Worm (Caenorhabditis elegans) whole organism, young adult: Measurements from ENCODE around the gene tif-1A.

Experiments used
- C06A6.2 ChIP-seq: fragments of 200-800 bp; sonication (Bioruptor generic); conservative IDR thresholded peaks from 2 replicates; pipeline ENCODE4 v1.3.6; 2022; ENCODE audit warnings: missing genetic modification characterization, missing compliant biosample characterization
- F10E7.11 ChIP-seq: sonication (generic microtip); optimal IDR thresholded peaks from 2 replicates; lab custom pipeline; 2017; ENCODE audit warnings: mild to moderate bottlenecking, missing genetic modification characterization, moderate library complexity, missing compliant biosample characterization
- F22D6.2 ChIP-seq: sonication (generic microtip); optimal IDR thresholded peaks from 2 replicates; lab custom pipeline; 2016; ENCODE audit warnings: mild to moderate bottlenecking, missing genetic modification characterization, missing compliant biosample characterization
- F23B12.7 ChIP-seq: sonication (generic microtip); optimal IDR thresholded peaks from 2 replicates; lab custom pipeline; 2017; ENCODE audit warnings: missing genetic modification characterization, mild to moderate bottlenecking, missing compliant biosample characterization, antibody characterized with exemption, moderate library complexity; ENCODE audit not compliant: insufficient read depth
- F37B4.10 ChIP-seq: fragments of 200-800 bp; sonication (Bioruptor generic); IDR thresholded peaks from 2 replicates; pipeline ENCODE4 v1.3.6; 2022; ENCODE audit warnings: missing genetic modification characterization, missing compliant biosample characterization
- F52B5.7 ChIP-seq: sonication (generic microtip); optimal IDR thresholded peaks from 2 replicates; lab custom pipeline; 2016; ENCODE audit warnings: mild to moderate bottlenecking, missing genetic modification characterization, missing compliant biosample characterization
- F57C9.4 ChIP-seq: sonication (generic microtip); optimal IDR thresholded peaks from 2 replicates; lab custom pipeline; 2017; ENCODE audit warnings: mild to moderate bottlenecking, missing genetic modification characterization, missing compliant biosample characterization
- T26A5.8 ChIP-seq: sonication (generic microtip); optimal IDR thresholded peaks from 2 replicates; lab custom pipeline; 2016; ENCODE audit warnings: missing genetic modification characterization, missing compliant biosample characterization
- Y95B8A.8 ChIP-seq: fragments of 200-800 bp; sonication (Bioruptor generic); IDR thresholded peaks from 2 replicates; pipeline ENCODE4 v1.3.6; 2022; ENCODE audit warnings: missing genetic modification reagents, missing genetic modification characterization, missing compliant biosample characterization
- attf-3 ChIP-seq: fragments of 200-800 bp; sonication (Bioruptor generic); conservative IDR thresholded peaks from 2 replicates; pipeline ENCODE4 v1.3.6; 2022; ENCODE audit warnings: missing genetic modification reagents, missing genetic modification characterization, missing compliant biosample characterization
- attf-6 ChIP-seq: fragments of 200-800 bp; sonication (Bioruptor generic); IDR thresholded peaks from 2 replicates; pipeline ENCODE4 v1.3.6; 2022; ENCODE audit warnings: missing genetic modification reagents, missing genetic modification characterization, missing compliant biosample characterization
- bed-2 ChIP-seq: fragments of 200-800 bp; sonication (Bioruptor generic); IDR thresholded peaks from 2 replicates; pipeline ENCODE4 v1.3.6; 2022; ENCODE audit warnings: missing genetic modification reagents, missing genetic modification characterization, missing compliant biosample characterization
- ccch-3 ChIP-seq: fragments of 200-800 bp; sonication (Bioruptor generic); optimal IDR thresholded peaks from 2 replicates; lab custom pipeline; 2018; ENCODE audit warnings: mild to moderate bottlenecking, missing genetic modification characterization, missing compliant biosample characterization
- cebp-1 ChIP-seq, 2 experiments: fragments of 200-800 bp in 1 of 2; sonication (Bioruptor generic) in 1 of 2; sonication (generic microtip) in 1 of 2; IDR thresholded peaks in 1 of 2; optimal IDR thresholded peaks in 1 of 2; 2 replicates each; pipeline versions ENCODE4 v1.3.6 to Lab custom; 2017 to 2022; ENCODE audit warnings: missing compliant biosample characterization in 2 of 2, missing genetic modification characterization in 2 of 2, mild to moderate bottlenecking in 1 of 2, missing genetic modification reagents in 1 of 2, moderate library complexity in 1 of 2
- ceh-100 ChIP-seq: fragments of 200-800 bp; sonication (Bioruptor generic); IDR thresholded peaks from 2 replicates; pipeline ENCODE4 v1.3.6; 2022; ENCODE audit warnings: missing genetic modification reagents, missing genetic modification characterization, missing compliant biosample characterization
- ceh-40 ChIP-seq: fragments of 200-800 bp; sonication (Bioruptor generic); IDR thresholded peaks from 2 replicates; pipeline ENCODE4 v1.3.6; 2022; ENCODE audit warnings: missing genetic modification characterization, missing compliant biosample characterization
- ekl-4 ChIP-seq: fragments of 200-800 bp; sonication (Bioruptor generic); IDR thresholded peaks from 2 replicates; pipeline ENCODE4 v1.3.6; 2022; ENCODE audit warnings: missing genetic modification reagents, missing genetic modification characterization, missing compliant biosample characterization
- ets-4 ChIP-seq: fragments of 200-800 bp; sonication (Bioruptor generic); optimal IDR thresholded peaks from 2 replicates; lab custom pipeline; 2018; ENCODE audit warnings: mild to moderate bottlenecking, missing genetic modification characterization, missing compliant biosample characterization
- hmg-1.2 ChIP-seq: fragments of 200-800 bp; sonication (Bioruptor generic); IDR thresholded peaks from 2 replicates; pipeline ENCODE4 v1.3.6; 2022; ENCODE audit warnings: missing genetic modification reagents, missing genetic modification characterization, missing compliant biosample characterization
- lag-1 ChIP-seq: fragments of 200-800 bp; sonication (Bioruptor generic); IDR thresholded peaks from 2 replicates; pipeline ENCODE4 v1.3.6; 2022; ENCODE audit warnings: missing genetic modification reagents, missing genetic modification characterization, missing compliant biosample characterization
- let-526 ChIP-seq: fragments of 200-800 bp; sonication (Bioruptor generic); IDR thresholded peaks from 2 replicates; pipeline ENCODE4 v1.3.6; 2022; ENCODE audit warnings: missing genetic modification reagents, missing genetic modification characterization, missing compliant biosample characterization
- let-607 ChIP-seq, 2 experiments: fragments of 200-800 bp in 1 of 2; sonication (Bioruptor generic) in 1 of 2; sonication (generic microtip) in 1 of 2; optimal IDR thresholded peaks; 2 replicates each; lab custom pipeline; 2016 to 2018; ENCODE audit warnings: mild to moderate bottlenecking in 2 of 2, missing compliant biosample characterization in 2 of 2, missing genetic modification characterization in 2 of 2, moderate library complexity in 2 of 2, missing genotype in 1 of 2
- lsy-27 ChIP-seq: sonication (generic microtip); optimal IDR thresholded peaks from 2 replicates; lab custom pipeline; 2017; ENCODE audit warnings: missing genetic modification characterization, mild to moderate bottlenecking, missing compliant biosample characterization, antibody characterized with exemption, missing genotype, borderline replicate concordance; ENCODE audit not compliant: insufficient read depth
- madf-10 ChIP-seq: sonication (generic microtip); optimal IDR thresholded peaks from 2 replicates; lab custom pipeline; 2016; ENCODE audit warnings: mild to moderate bottlenecking, missing genetic modification characterization, missing compliant biosample characterization
- nfya-2 ChIP-seq: fragments of 200-800 bp; sonication (Bioruptor generic); IDR thresholded peaks from 2 replicates; pipeline ENCODE4 v1.3.6; 2022; ENCODE audit warnings: missing genetic modification reagents, missing genetic modification characterization, missing compliant biosample characterization
- nhr-80 ChIP-seq: sonication (generic microtip); optimal IDR thresholded peaks from 2 replicates; lab custom pipeline; 2016; ENCODE audit warnings: missing genetic modification characterization, missing compliant biosample characterization
- rcor-1 ChIP-seq: fragments of 200-800 bp; sonication (Bioruptor generic); IDR thresholded peaks from 2 replicates; pipeline ENCODE4 v1.3.6; 2022; ENCODE audit warnings: missing genetic modification reagents, missing genetic modification characterization, missing compliant biosample characterization
- rec-8 ChIP-seq, 2 experiments: sonication (generic microtip); optimal IDR thresholded peaks; 2 replicates each; lab custom pipeline; 2016; ENCODE audit warnings: mild to moderate bottlenecking in 2 of 2, missing genetic modification characterization in 2 of 2, missing genetic modification reagents in 2 of 2, missing genotype in 2 of 2, missing biosample characterization in 1 of 2, missing compliant biosample characterization in 1 of 2, moderate library complexity in 1 of 2
- rpc-1 ChIP-seq, 2 experiments: fragments of 150-350 bp in 1 of 2; sonication (generic microtip) in 1 of 2; optimal IDR thresholded peaks; 2 replicates each; lab custom pipeline; 2014 to 2018; ENCODE audit warnings: missing biosample characterization in 1 of 2, missing genetic modification characterization in 1 of 2, missing genetic modification reagents in 1 of 2, missing genotype in 1 of 2
- sdz-38 ChIP-seq: sonication (generic microtip); optimal IDR thresholded peaks from 2 replicates; lab custom pipeline; 2016; ENCODE audit warnings: missing genotype, missing genetic modification characterization, missing compliant biosample characterization
- snpc-1.1 ChIP-seq: sonication (generic microtip); optimal IDR thresholded peaks from 2 replicates; lab custom pipeline; 2017; ENCODE audit warnings: missing genetic modification characterization, mild to moderate bottlenecking, missing compliant biosample characterization, antibody characterized with exemption, moderate library complexity, missing genotype, missing genetic modification reagents; ENCODE audit not compliant: insufficient read depth
- zfh-2 ChIP-seq: fragments of 200-800 bp; sonication (Bioruptor generic); conservative IDR thresholded peaks from 2 replicates; pipeline ENCODE4 v1.3.6; 2022; ENCODE audit warnings: missing genetic modification reagents, missing genetic modification characterization, missing compliant biosample characterization
- zim-3 ChIP-seq: sonication (generic microtip); optimal IDR thresholded peaks from 2 replicates; lab custom pipeline; 2017; ENCODE audit warnings: mild to moderate bottlenecking, missing genetic modification characterization, moderate library complexity, missing compliant biosample characterization
- ztf-18 ChIP-seq: sonication (generic microtip); optimal IDR thresholded peaks from 2 replicates; lab custom pipeline; 2016; ENCODE audit warnings: missing genotype, mild to moderate bottlenecking, missing genetic modification characterization, missing compliant biosample characterization
- ztf-28 ChIP-seq: fragments of 200-800 bp; sonication (Bioruptor generic); IDR thresholded peaks from 2 replicates; pipeline ENCODE4 v1.3.6; 2022; ENCODE audit warnings: missing genetic modification reagents, missing genetic modification characterization, missing compliant biosample characterization
- ztf-3 ChIP-seq: fragments of 200-800 bp; sonication (Bioruptor generic); optimal IDR thresholded peaks from 2 replicates; lab custom pipeline; 2018; ENCODE audit warnings: mild to moderate bottlenecking, missing genetic modification characterization, missing compliant biosample characterization

The tif-1A gene

DNA sequence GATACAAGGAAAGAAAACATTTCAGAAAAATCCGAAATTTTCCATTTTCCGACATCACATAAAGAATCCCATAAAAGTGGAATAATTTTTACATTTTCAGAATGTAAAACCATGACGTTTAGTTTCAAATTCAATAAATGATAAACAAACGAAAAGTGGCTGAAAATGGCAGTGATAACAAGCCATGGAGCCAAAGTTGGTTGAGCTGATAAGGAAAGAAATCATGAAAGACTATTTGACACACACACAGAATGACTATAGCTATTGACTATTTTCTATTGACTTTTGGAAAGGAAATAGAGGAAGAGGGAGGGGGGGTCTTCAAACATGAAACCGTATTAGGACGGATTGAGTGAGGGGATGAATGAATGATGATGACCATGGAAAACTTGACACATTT, 35.9 kb upstream of the tif-1A start:
- peak; percentile 87 for TF ChIP-seq nhr-80
- TF ChIP-seq madf-10 = no peak

ce11 chrIII:4037332-4037731, 33.4 kb upstream of the tif-1A start:
- no peak for TF ChIP-seq F57C9.4 (tag; lab: Kevin White, UChicago)
- TF ChIP-seq ccch-3 (GFP tag; lab: Kevin White, UChicago) = no peak
- no peak for TF ChIP-seq attf-6 (GFP tag; lab: Robert Waterston, UW)
- no peak for TF ChIP-seq T26A5.8 (tag; lab: Kevin White, UChicago)
- TF ChIP-seq ztf-18 (tag; lab: Kevin White, UChicago) = no peak
- 0 out of 2 replicates have a peak, but pooled peaks have one; percentile 30 for TF ChIP-seq bed-2 (GFP tag; lab: Robert Waterston, UW)
- no peak for TF ChIP-seq ekl-4 (GFP tag; lab: Robert Waterston, UW)
- peak; percentile 36 for TF ChIP-seq F52B5.7
- TF ChIP-seq ztf-3 (GFP tag; lab: Kevin White, UChicago) = no peak
- peak; percentile 27 for TF ChIP-seq nhr-80
- TF ChIP-seq hmg-1.2 (GFP tag; lab: Robert Waterston, UW) = peak; percentile 44; the same call in 1 of the 2 replicates
- TF ChIP-seq rcor-1 (GFP tag; lab: Robert Waterston, UW) = no peak
- no peak for TF ChIP-seq F10E7.11
- no peak for TF ChIP-seq lag-1 (GFP tag; lab: Robert Waterston, UW)
- TF ChIP-seq nfya-2 (GFP tag; lab: Robert Waterston, UW) = no peak
- TF ChIP-seq snpc-1.1 (tag; lab: Kevin White, UChicago) = no peak
- no peak for TF ChIP-seq zim-3 (tag; lab: Kevin White, UChicago)
- no peak for TF ChIP-seq F23B12.7 (tag; lab: Kevin White, UChicago)
- TF ChIP-seq let-607 (tag; optimal IDR thresholded peaks at IDR 0.05; lab: Kevin White, UChicago) = no peak
- TF ChIP-seq zfh-2 = peak; percentile 91
- TF ChIP-seq ceh-40 (GFP tag; lab: Robert Waterston, UW) = no peak
- no peak for TF ChIP-seq attf-3 (GFP tag; lab: Robert Waterston, UW)
- no peak for TF ChIP-seq Y95B8A.8 (GFP tag; lab: Robert Waterston, UW)

- no peak for TF ChIP-seq C06A6.2 (GFP tag; lab: Robert Waterston, UW)
- TF ChIP-seq snpc-1.1 (tag; lab: Kevin White, UChicago) = no peak
- TF ChIP-seq F23B12.7 (tag; lab: Kevin White, UChicago) = no peak
- TF ChIP-seq ets-4 (GFP tag; lab: Kevin White, UChicago) = no peak
- TF ChIP-seq rec-8 (tag; optimal IDR thresholded peaks at IDR 0.05; lab: Kevin White, UChicago) = no peak
- TF ChIP-seq ceh-100 = no peak
- TF ChIP-seq lsy-27 (tag; lab: Kevin White, UChicago) = no peak
- no peak for TF ChIP-seq ztf-3 (GFP tag; lab: Kevin White, UChicago)
Measured at ce11 chrIII:4036740-4037139, 32.8 kb upstream of the tif-1A start, which contains the start of gene hum-5. TSS of gene hum-5 (minus strand) at chrIII:4036840.

DNA sequence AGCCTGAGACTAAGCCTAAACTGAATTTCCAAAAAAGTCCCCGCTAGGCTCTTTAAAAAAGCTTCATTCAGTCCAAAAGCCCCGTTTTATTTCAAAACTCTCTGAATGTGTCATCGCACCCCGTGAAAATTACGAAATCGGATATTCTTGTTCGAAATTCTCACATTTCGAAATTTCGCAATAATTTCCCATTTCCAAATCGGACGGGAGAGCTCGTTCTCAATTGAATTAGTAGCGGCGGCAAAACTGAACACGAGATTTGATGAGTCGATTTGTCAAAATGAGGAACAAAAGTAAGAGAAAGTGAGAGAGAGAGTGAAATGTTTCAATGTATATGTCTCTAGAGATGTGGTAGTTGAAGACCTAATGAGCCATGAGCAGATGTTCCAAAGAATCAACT, 31.1 kb upstream of the tif-1A start:
- TF ChIP-seq F22D6.2 (no peak), sdz-38 (tag; lab: Kevin White, UChicago) (no peak), rec-8 (tag; optimal IDR thresholded peaks at IDR 0.05; lab: Kevin White, UChicago) (no peak), zfh-2 (no peak), ztf-28 (GFP tag; lab: Robert Waterston, UW) (no peak), F37B4.10 (GFP tag; lab: Robert Waterston, UW) (no peak), let-526 (no peak), rpc-1 (optimal IDR thresholded peaks at IDR 0.05; lab: Kevin White, UChicago) (no peak), rpc-1 (tag; optimal IDR thresholded peaks at IDR 0.05; lab: Kevin White, UChicago) (no peak), cebp-1 (GFP tag; IDR thresholded peaks at IDR 0.05; lab: Robert Waterston, UW) (peak; percentile 78), cebp-1 (tag; optimal IDR thresholded peaks at IDR 0.05; lab: Kevin White, UChicago) (peak; percentile 98)
